Worm (Caenorhabditis elegans) whole organism, L4 larva: ENCODE results near the gene srx-44.

Experiments used
- F26F4.8 ChIP-seq: fragments of 200-800 bp; sonication (Bioruptor generic); conservative IDR thresholded peaks from 2 replicates; pipeline ENCODE4 v1.3.6; 2022; ENCODE audit warnings: missing genetic modification characterization, missing compliant biosample characterization
- F37D6.2 ChIP-seq: sonication (generic microtip); optimal IDR thresholded peaks from 2 replicates; lab custom pipeline; 2016; ENCODE audit warnings: mild to moderate bottlenecking, missing genetic modification characterization, missing compliant biosample characterization
- R02D3.7 ChIP-seq: fragments of 150-350 bp; sonication (generic microtip); optimal IDR thresholded peaks from 3 replicates; lab custom pipeline; 2014; ENCODE audit warnings: missing biosample characterization, missing genetic modification characterization
- T20F7.1 ChIP-seq: fragments of 200-800 bp; sonication (Bioruptor generic); optimal IDR thresholded peaks from 2 replicates; lab custom pipeline; 2018; ENCODE audit warnings: mild to moderate bottlenecking, missing genetic modification characterization, missing compliant biosample characterization
- Y105C5A.15 ChIP-seq: fragments of 200-800 bp; sonication (Bioruptor generic); IDR thresholded peaks from 2 replicates; pipeline ENCODE4 v1.3.6; 2022; ENCODE audit warnings: missing genetic modification characterization, missing compliant biosample characterization
- Y48G9A.11 ChIP-seq: fragments of 200-800 bp; sonication (Bioruptor generic); IDR thresholded peaks from 2 replicates; pipeline ENCODE4 v1.3.6; 2022; ENCODE audit warnings: missing genetic modification reagents, missing genetic modification characterization, missing compliant biosample characterization
- Y5F2A.4 ChIP-seq: fragments of 200-800 bp; sonication (Bioruptor generic); optimal IDR thresholded peaks from 2 replicates; lab custom pipeline; 2018; ENCODE audit warnings: mild to moderate bottlenecking, missing genetic modification characterization, missing compliant biosample characterization
- ZK546.5 ChIP-seq, 2 experiments: sonication (generic microtip); optimal IDR thresholded peaks; 2 replicates each; lab custom pipeline; 2017; ENCODE audit warnings: missing biosample characterization in 2 of 2, missing genetic modification characterization in 2 of 2
- aha-1 ChIP-seq: fragments of 150-350 bp; peaks from one replicate; lab custom pipeline; 2014; ENCODE audit warnings: missing biosample characterization, missing genetic modification characterization
- aly-2 ChIP-seq: sonication (generic microtip); optimal IDR thresholded peaks from 2 replicates; lab custom pipeline; 2018; ENCODE audit warnings: missing biosample characterization, missing genetic modification characterization
- ama-1 ChIP-seq: fragments of 150-350 bp; optimal IDR thresholded peaks from 2 replicates; lab custom pipeline; 2014; ENCODE audit warnings: inconsistent platforms, mixed read lengths
- attf-4 ChIP-seq: sonication (generic microtip); optimal IDR thresholded peaks from 3 replicates; lab custom pipeline; 2017; ENCODE audit warnings: missing biosample characterization, missing genetic modification characterization
- ceh-20 ChIP-seq: fragments of 200-800 bp; sonication (Bioruptor generic); IDR thresholded peaks from 2 replicates; pipeline ENCODE4 v1.3.6; 2022; ENCODE audit warnings: missing genetic modification reagents, missing genetic modification characterization, missing compliant biosample characterization
- ceh-28 ChIP-seq: fragments of 150-350 bp; optimal IDR thresholded peaks from 2 replicates; lab custom pipeline; 2014; ENCODE audit warnings: missing biosample characterization, missing genetic modification reagents, missing genetic modification characterization
- cey-2 ChIP-seq: sonication (generic microtip); optimal IDR thresholded peaks from 3 replicates; lab custom pipeline; 2017; ENCODE audit warnings: missing genetic modification characterization, mild to moderate bottlenecking, missing compliant biosample characterization, antibody characterized with exemption, borderline replicate concordance; ENCODE audit not compliant: insufficient read depth
- ctbp-1 ChIP-seq: fragments of 200-800 bp; sonication (Bioruptor generic); IDR thresholded peaks from 2 replicates; pipeline ENCODE4 v1.3.6; 2022; ENCODE audit warnings: missing genetic modification reagents, missing genetic modification characterization, missing compliant biosample characterization
- daf-16 ChIP-seq, 3 experiments: sonication (generic microtip); optimal IDR thresholded peaks; 2 replicates each; lab custom pipeline; 2016 to 2017; ENCODE audit warnings: missing genetic modification characterization in 3 of 3, missing genetic modification reagents in 3 of 3, mild to moderate bottlenecking in 2 of 3, missing compliant biosample characterization in 2 of 3, missing biosample characterization in 1 of 3, moderate library complexity in 1 of 3
- daf-8 ChIP-seq: fragments of 200-800 bp; sonication (Bioruptor generic); IDR thresholded peaks from 2 replicates; pipeline ENCODE4 v1.3.6; 2022; ENCODE audit warnings: missing genetic modification characterization, missing compliant biosample characterization
- dmd-6 ChIP-seq: fragments of 200-800 bp; sonication (Bioruptor generic); IDR thresholded peaks from 2 replicates; pipeline ENCODE4 v1.3.6; 2022; ENCODE audit warnings: missing genetic modification reagents, missing genetic modification characterization, missing compliant biosample characterization
- dve-1 ChIP-seq: sonication (generic microtip); optimal IDR thresholded peaks from 2 replicates; lab custom pipeline; 2017; ENCODE audit warnings: antibody characterized with exemption, mild to moderate bottlenecking, missing genetic modification characterization, missing compliant biosample characterization; ENCODE audit not compliant: insufficient read depth
- egl-43 ChIP-seq: fragments of 200-800 bp; sonication (Bioruptor generic); IDR thresholded peaks from 2 replicates; pipeline ENCODE4 v1.3.6; 2022; ENCODE audit warnings: missing genetic modification reagents, missing genetic modification characterization, missing compliant biosample characterization
- fkh-10 ChIP-seq: fragments of 150-350 bp; optimal IDR thresholded peaks from 2 replicates; lab custom pipeline; 2014; ENCODE audit warnings: missing biosample characterization, missing genetic modification reagents, missing genetic modification characterization
- fos-1 ChIP-seq: fragments of 150-350 bp; optimal IDR thresholded peaks from 2 replicates; lab custom pipeline; 2014; ENCODE audit warnings: missing biosample characterization, missing genetic modification characterization
- hlh-11 ChIP-seq: fragments of 200-800 bp; sonication (Bioruptor generic); optimal IDR thresholded peaks from 2 replicates; lab custom pipeline; 2018; ENCODE audit warnings: mild to moderate bottlenecking, missing genetic modification characterization, missing compliant biosample characterization
- hlh-30 ChIP-seq: sonication (generic microtip); optimal IDR thresholded peaks from 2 replicates; lab custom pipeline; 2017; ENCODE audit warnings: antibody characterized with exemption, mild to moderate bottlenecking, missing genetic modification characterization, missing compliant biosample characterization; ENCODE audit not compliant: insufficient read depth
- lim-7 ChIP-seq: fragments of 200-800 bp; sonication (Bioruptor generic); IDR thresholded peaks from 2 replicates; pipeline ENCODE4 v1.3.6; 2022; ENCODE audit warnings: missing genetic modification characterization, missing compliant biosample characterization
- lin-1 ChIP-seq: fragments of 200-800 bp; sonication (Bioruptor generic); IDR thresholded peaks from 2 replicates; pipeline ENCODE4 v1.3.6; 2022; ENCODE audit warnings: missing genetic modification reagents, missing genetic modification characterization, missing compliant biosample characterization
- lin-38 ChIP-seq: fragments of 200-800 bp; sonication (Bioruptor generic); IDR thresholded peaks from 2 replicates; pipeline ENCODE4 v1.3.6; 2022; ENCODE audit warnings: missing genetic modification reagents, missing genetic modification characterization, missing compliant biosample characterization
- lin-39 ChIP-seq: fragments of 150-350 bp; optimal IDR thresholded peaks from 2 replicates; lab custom pipeline; 2014; ENCODE audit warnings: missing biosample characterization, missing genetic modification reagents, missing genetic modification characterization
- madf-9 ChIP-seq: fragments of 200-800 bp; sonication (Bioruptor generic); conservative IDR thresholded peaks from 2 replicates; pipeline ENCODE4 v1.3.6; 2022; ENCODE audit warnings: missing genetic modification reagents, missing genetic modification characterization, missing compliant biosample characterization
- mep-1 ChIP-seq: fragments of 150-350 bp; sonication (generic microtip); optimal IDR thresholded peaks from 3 replicates; lab custom pipeline; 2014; ENCODE audit warnings: missing biosample characterization, missing genetic modification characterization
- mes-2 ChIP-seq: sonication (generic microtip); optimal IDR thresholded peaks from 2 replicates; lab custom pipeline; 2016; ENCODE audit warnings: missing genotype, mild to moderate bottlenecking, missing genetic modification characterization, missing compliant biosample characterization; ENCODE audit not compliant: poor library complexity, severe bottlenecking
- mxl-2 ChIP-seq: fragments of 200-800 bp; sonication (Bioruptor generic); conservative IDR thresholded peaks from 2 replicates; pipeline ENCODE4 v1.3.6; 2022; ENCODE audit warnings: missing genetic modification reagents, missing genetic modification characterization, missing compliant biosample characterization
- mxl-3 ChIP-seq: fragments of 200-800 bp; sonication (Bioruptor generic); optimal IDR thresholded peaks from 2 replicates; lab custom pipeline; 2018; ENCODE audit warnings: mild to moderate bottlenecking, missing genetic modification characterization, missing compliant biosample characterization
- nhr-10 ChIP-seq: fragments of 150-350 bp; optimal IDR thresholded peaks from 2 replicates; lab custom pipeline; 2014; ENCODE audit warnings: missing biosample characterization, missing genetic modification characterization
- nhr-102 ChIP-seq: sonication (generic microtip); optimal IDR thresholded peaks from 2 replicates; lab custom pipeline; 2016; ENCODE audit warnings: mild to moderate bottlenecking, missing genetic modification characterization, moderate library complexity, missing compliant biosample characterization
- nhr-111 ChIP-seq: fragments of 200-800 bp; sonication (Bioruptor generic); optimal IDR thresholded peaks from 2 replicates; lab custom pipeline; 2018; ENCODE audit warnings: mild to moderate bottlenecking, missing genetic modification characterization, missing compliant biosample characterization
- nhr-237 ChIP-seq: sonication (generic microtip); optimal IDR thresholded peaks from 2 replicates; lab custom pipeline; 2017; ENCODE audit warnings: missing biosample characterization, missing genetic modification characterization
- nhr-28 ChIP-seq: fragments of 150-350 bp; optimal IDR thresholded peaks from 2 replicates; lab custom pipeline; 2014; ENCODE audit warnings: missing biosample characterization, missing genetic modification characterization
- nhr-42 ChIP-seq: fragments of 200-800 bp; sonication (Bioruptor generic); IDR thresholded peaks from 2 replicates; pipeline ENCODE4 v1.3.6; 2022; ENCODE audit warnings: missing genetic modification characterization, missing compliant biosample characterization
- nhr-48 ChIP-seq: sonication (generic microtip); optimal IDR thresholded peaks from 2 replicates; lab custom pipeline; 2016; ENCODE audit warnings: mild to moderate bottlenecking, missing genetic modification characterization, missing compliant biosample characterization
- nhr-76 ChIP-seq: fragments of 150-350 bp; optimal IDR thresholded peaks from 2 replicates; lab custom pipeline; 2014; ENCODE audit warnings: missing biosample characterization, missing genetic modification characterization
- nhr-77 ChIP-seq: fragments of 150-350 bp; optimal IDR thresholded peaks from 2 replicates; lab custom pipeline; 2014; ENCODE audit warnings: missing biosample characterization, missing genetic modification characterization
- pha-4 ChIP-seq, 2 experiments: fragments of 150-350 bp in 1 of 2; fragments of 200-800 bp in 1 of 2; sonication (Bioruptor generic) in 1 of 2; IDR thresholded peaks in 1 of 2; optimal IDR thresholded peaks in 1 of 2; 2 replicates each; pipeline versions ENCODE4 v1.3.6 to Lab custom; 2014 to 2022; ENCODE audit warnings: missing genetic modification characterization in 2 of 2, missing genetic modification reagents in 2 of 2, missing biosample characterization in 1 of 2, missing compliant biosample characterization in 1 of 2
- php-3 ChIP-seq: fragments of 200-800 bp; sonication (Bioruptor generic); IDR thresholded peaks from 2 replicates; pipeline ENCODE4 v1.3.6; 2022; ENCODE audit warnings: missing genetic modification reagents, missing genetic modification characterization, missing compliant biosample characterization
- sdz-12 ChIP-seq: fragments of 200-800 bp; sonication (Bioruptor generic); optimal IDR thresholded peaks from 2 replicates; lab custom pipeline; 2018; ENCODE audit warnings: mild to moderate bottlenecking, missing genetic modification characterization, missing compliant biosample characterization
- snpc-1.2 ChIP-seq: fragments of 200-800 bp; sonication (Bioruptor generic); IDR thresholded peaks from 2 replicates; pipeline ENCODE4 v1.3.6; 2022; ENCODE audit warnings: missing genetic modification reagents, missing genetic modification characterization, missing compliant biosample characterization
- spr-3 ChIP-seq: fragments of 200-800 bp; sonication (Bioruptor generic); optimal IDR thresholded peaks from 2 replicates; lab custom pipeline; 2018; ENCODE audit warnings: mild to moderate bottlenecking, missing genetic modification characterization, missing compliant biosample characterization
- unc-39 ChIP-seq: sonication (generic microtip); optimal IDR thresholded peaks from 2 replicates; lab custom pipeline; 2017; ENCODE audit warnings: missing biosample characterization, missing genetic modification characterization
- vab-7 ChIP-seq: fragments of 200-800 bp; sonication (Bioruptor generic); IDR thresholded peaks from 2 replicates; pipeline ENCODE4 v1.3.6; 2022; ENCODE audit warnings: missing genetic modification reagents, missing genetic modification characterization, missing compliant biosample characterization
- zfp-2 ChIP-seq: sonication (generic microtip); optimal IDR thresholded peaks from 2 replicates; lab custom pipeline; 2016; ENCODE audit warnings: mild to moderate bottlenecking, missing genetic modification characterization, missing compliant biosample characterization

Gene srx-44

ce11 chrV:16000433-16000832 lies 19.7 kb upstream of the srx-44 start, which contains the start of gene nhr-50 (continued):
- TF ChIP-seq mxl-3 (GFP tag; lab: Kevin White, UChicago) (peak; percentile 14), nhr-28 (tag; lab: Kevin White, UChicago) (peak; percentile 67), mxl-2 (GFP tag; lab: Robert Waterston, UW) (no peak), nhr-77 (tag; lab: Kevin White, UChicago) (peak; percentile 66), Y105C5A.15 (GFP tag; lab: Robert Waterston, UW) (no peak), nhr-102 (tag; lab: Kevin White, UChicago) (no peak), madf-9 (GFP tag; lab: Robert Waterston, UW) (no peak), aha-1 (tag; lab: Kevin White, UChicago) (peak; percentile 39), zfp-2 (tag; lab: Kevin White, UChicago) (no peak), lin-39 (tag; lab: Kevin White, UChicago) (no peak), nhr-237 (tag; lab: Kevin White, UChicago) (no peak), R02D3.7 (tag; lab: Kevin White, UChicago) (no peak), unc-39 (no peak), lim-7 (GFP tag; lab: Robert Waterston, UW) (no peak), mep-1 (tag; lab: Kevin White, UChicago) (no peak), F37D6.2 (tag; lab: Kevin White, UChicago) (no peak), ceh-28 (no peak), F26F4.8 (no peak), fos-1 (tag; lab: Kevin White, UChicago) (no peak), attf-4 (tag; lab: Kevin White, UChicago) (no peak), T20F7.1 (GFP tag; lab: Kevin White, UChicago) (no peak), daf-16 (GFP tag; optimal IDR thresholded peaks at IDR 0.05; lab: Kevin White, UChicago) (no peak), daf-16 (tag; optimal IDR thresholded peaks at IDR 0.05; lab: Kevin White, UChicago) (no peak), spr-3 (GFP tag; lab: Kevin White, UChicago) (no peak), pha-4 (GFP tag; IDR thresholded peaks at IDR 0.05; lab: Robert Waterston, UW) (no peak), pha-4 (tag; optimal IDR thresholded peaks at IDR 0.05; lab: Kevin White, UChicago) (peak; percentile 86), cey-2 (no peak), Y48G9A.11 (GFP tag; lab: Robert Waterston, UW) (no peak), nhr-111 (GFP tag; lab: Kevin White, UChicago) (no peak), ZK546.5 (tag; optimal IDR thresholded peaks at IDR 0.05; lab: Kevin White, UChicago) (no peak), nhr-76 (tag; lab: Kevin White, UChicago) (no peak), nhr-42 (GFP tag; lab: Robert Waterston, UW) (no peak), php-3 (GFP tag; lab: Robert Waterston, UW) (no peak), nhr-10 (tag; lab: Kevin White, UChicago) (no peak), egl-43 (no peak), mes-2 (tag; lab: Kevin White, UChicago) (no peak), hlh-11 (no peak), lin-38 (no peak), daf-8 (no peak), snpc-1.2 (GFP tag; lab: Robert Waterston, UW) (no peak), Y5F2A.4 (GFP tag; lab: Kevin White, UChicago) (no peak), ama-1 (lab: Kevin White, UChicago) (no peak), aly-2 (tag; lab: Kevin White, UChicago) (no peak), hlh-30 (peak; percentile 80), sdz-12 (no peak), dmd-6 (GFP tag; lab: Robert Waterston, UW) (peak; percentile 90), lin-1 (GFP tag; lab: Robert Waterston, UW) (no peak), vab-7 (no peak), nhr-48 (tag; lab: Kevin White, UChicago) (peak; percentile 44), ctbp-1 (GFP tag; lab: Robert Waterston, UW) (no peak), dve-1 (tag; lab: Kevin White, UChicago) (peak; percentile 85), fkh-10 (GFP tag; lab: Kevin White, UChicago) (no peak), ceh-20 (GFP tag; lab: Robert Waterston, UW) (no peak)
